Fruit fly (Drosophila melanogaster) whole organism, prepupa: ENCODE measurements around the gene RhoGAP18B.

Experiments used
- Blimp-1 ChIP-seq: fragments of 200-800 bp; sonication (Bioruptor generic); optimal IDR thresholded peaks from 3 replicates; lab custom pipeline; 2017; ENCODE audit warnings: missing biosample characterization, missing genetic modification characterization, mild to moderate bottlenecking, moderate library complexity, missing genetic modification reagents
- CG10631 ChIP-seq: fragments of 200-800 bp; sonication (Bioruptor generic); optimal IDR thresholded peaks from 2 replicates; lab custom pipeline; 2016; ENCODE audit warnings: missing biosample characterization, missing genetic modification characterization
- CG10669 ChIP-seq: fragments of 200-800 bp; sonication (Bioruptor generic); optimal IDR thresholded peaks from 3 replicates; lab custom pipeline; 2018; ENCODE audit warnings: missing biosample characterization, mild to moderate bottlenecking, missing genetic modification characterization, moderate library complexity
- CG15336 ChIP-seq: fragments of 200-800 bp; sonication (Bioruptor generic); IDR thresholded peaks from 2 replicates; pipeline ENCODE4 v1.3.6; 2022; ENCODE audit warnings: missing biosample characterization, missing genetic modification characterization
- CG16779 ChIP-seq: fragments of 200-800 bp; sonication (Bioruptor generic); optimal IDR thresholded peaks from 3 replicates; lab custom pipeline; 2017; ENCODE audit warnings: missing biosample characterization, mild to moderate bottlenecking, missing genetic modification characterization
- CG3032 ChIP-seq: fragments of 200-800 bp; optimal IDR thresholded peaks from 2 replicates; lab custom pipeline; 2019; ENCODE audit warnings: missing biosample characterization, mild to moderate bottlenecking, missing genetic modification characterization, moderate library complexity
- CG31627 ChIP-seq: fragments of 200-800 bp; sonication (Bioruptor generic); optimal IDR thresholded peaks from 3 replicates; lab custom pipeline; 2016; ENCODE audit warnings: missing biosample characterization, missing genetic modification characterization
- CG32006 ChIP-seq: fragments of 200-800 bp; sonication (Bioruptor generic); optimal IDR thresholded peaks from 3 replicates; lab custom pipeline; 2017; ENCODE audit warnings: missing biosample characterization, mild to moderate bottlenecking, missing genetic modification characterization
- CG34406 ChIP-seq: fragments of 200-800 bp; sonication (Bioruptor generic); optimal IDR thresholded peaks from 3 replicates; lab custom pipeline; 2016; ENCODE audit warnings: missing biosample characterization, missing genetic modification characterization
- CG3919 ChIP-seq: fragments of 200-800 bp; sonication (Bioruptor generic); optimal IDR thresholded peaks from 3 replicates; lab custom pipeline; 2016; ENCODE audit warnings: missing biosample characterization, missing genetic modification characterization
- CG4318 ChIP-seq: fragments of 200-800 bp; sonication (Bioruptor generic); optimal IDR thresholded peaks from 3 replicates; lab custom pipeline; 2017; ENCODE audit warnings: missing biosample characterization, mild to moderate bottlenecking, missing genetic modification characterization
- CG6163 ChIP-seq: fragments of 200-800 bp; sonication (Bioruptor generic); IDR thresholded peaks from 3 replicates; pipeline ENCODE4 v1.3.6; 2022; ENCODE audit warnings: missing biosample characterization, missing genetic modification characterization
- CG6276 ChIP-seq: fragments of 200-800 bp; sonication (Bioruptor generic); optimal IDR thresholded peaks from 2 replicates; lab custom pipeline; 2017; ENCODE audit warnings: missing biosample characterization, mild to moderate bottlenecking, missing genetic modification characterization
- CG6792 ChIP-seq: fragments of 200-800 bp; sonication (Bioruptor generic); optimal IDR thresholded peaks from 3 replicates; lab custom pipeline; 2016; ENCODE audit warnings: missing biosample characterization, missing genetic modification characterization
- CG6808 ChIP-seq: fragments of 200-800 bp; sonication (Bioruptor generic); optimal IDR thresholded peaks from 3 replicates; lab custom pipeline; 2017; ENCODE audit warnings: missing biosample characterization, missing genetic modification characterization, mild to moderate bottlenecking, moderate library complexity, missing genetic modification reagents
- CG6854 ChIP-seq: fragments of 200-800 bp; sonication (Bioruptor generic); optimal IDR thresholded peaks from 2 replicates; lab custom pipeline; 2017; ENCODE audit warnings: missing biosample characterization, mild to moderate bottlenecking, missing genetic modification characterization
- CG7368 ChIP-seq: fragments of 200-800 bp; sonication (Bioruptor generic); optimal IDR thresholded peaks from 3 replicates; lab custom pipeline; 2016; ENCODE audit warnings: missing biosample characterization, missing genetic modification characterization
- CG8119 ChIP-seq: fragments of 200-800 bp; sonication (Bioruptor generic); IDR thresholded peaks from 3 replicates; pipeline ENCODE4 v1.3.6; 2022; ENCODE audit warnings: missing biosample characterization, missing genetic modification characterization
- CG8319 ChIP-seq: fragments of 200-800 bp; sonication (Bioruptor generic); optimal IDR thresholded peaks from 3 replicates; lab custom pipeline; 2016; ENCODE audit warnings: missing biosample characterization, missing genetic modification characterization
- CG8632 ChIP-seq: fragments of 200-800 bp; sonication (Bioruptor generic); optimal IDR thresholded peaks from 3 replicates; lab custom pipeline; 2016; ENCODE audit warnings: missing biosample characterization, missing genetic modification characterization
- CG9139 ChIP-seq: fragments of 200-800 bp; sonication (Bioruptor generic); optimal IDR thresholded peaks from 3 replicates; lab custom pipeline; 2017; ENCODE audit warnings: missing biosample characterization, mild to moderate bottlenecking, missing genetic modification characterization
- Eip75B ChIP-seq: fragments of 200-800 bp; sonication (Bioruptor generic); optimal IDR thresholded peaks from 3 replicates; lab custom pipeline; 2016; ENCODE audit warnings: missing biosample characterization, missing genetic modification characterization
- Eip78C ChIP-seq: fragments of 200-800 bp; sonication (Bioruptor generic); peaks from one replicate; lab custom pipeline; 2016; ENCODE audit warnings: missing biosample characterization, missing genetic modification characterization
- Ets21C ChIP-seq: fragments of 200-800 bp; sonication (Bioruptor generic); optimal IDR thresholded peaks from 3 replicates; lab custom pipeline; 2016; ENCODE audit warnings: missing biosample characterization, missing genetic modification characterization
- Ets96B ChIP-seq: fragments of 200-800 bp; optimal IDR thresholded peaks from 2 replicates; lab custom pipeline; 2019; ENCODE audit warnings: missing biosample characterization, mild to moderate bottlenecking, missing genetic modification characterization, moderate library complexity
- Gug ChIP-seq: fragments of 200-800 bp; sonication (Bioruptor generic); IDR thresholded peaks from 2 replicates; pipeline ENCODE4 v1.3.6; 2022; ENCODE audit warnings: missing biosample characterization, missing genetic modification characterization
- Hr38 ChIP-seq: sonication (Bioruptor generic); optimal IDR thresholded peaks from 2 replicates; lab custom pipeline; 2016; ENCODE audit warnings: missing biosample characterization, missing genetic modification characterization
- Hr39 ChIP-seq: fragments of 200-800 bp; sonication (Bioruptor generic); optimal IDR thresholded peaks from 2 replicates; lab custom pipeline; 2016; ENCODE audit warnings: missing biosample characterization, missing genetic modification characterization
- Hr4 ChIP-seq: fragments of 200-800 bp; sonication (Bioruptor generic); optimal IDR thresholded peaks from 3 replicates; lab custom pipeline; 2016; ENCODE audit warnings: missing biosample characterization, missing genetic modification characterization
- Lpt ChIP-seq: fragments of 200-800 bp; sonication (Bioruptor generic); optimal IDR thresholded peaks from 3 replicates; lab custom pipeline; 2016; ENCODE audit warnings: missing biosample characterization, missing genetic modification characterization
- Met ChIP-seq: fragments of 200-800 bp; sonication (Bioruptor generic); optimal IDR thresholded peaks from 3 replicates; lab custom pipeline; 2016; ENCODE audit warnings: missing biosample characterization, missing genetic modification characterization
- OdsH ChIP-seq: fragments of 200-800 bp; sonication (Bioruptor generic); optimal IDR thresholded peaks from 3 replicates; lab custom pipeline; 2016; ENCODE audit warnings: missing biosample characterization, missing genetic modification characterization
- Sox102F ChIP-seq: fragments of 200-800 bp; sonication (Bioruptor generic); optimal IDR thresholded peaks from 2 replicates; lab custom pipeline; 2016; ENCODE audit warnings: missing biosample characterization, mild to moderate bottlenecking, missing genetic modification characterization
- Sox14 ChIP-seq: fragments of 200-800 bp; sonication (Bioruptor generic); optimal IDR thresholded peaks from 3 replicates; lab custom pipeline; 2016; ENCODE audit warnings: missing biosample characterization, missing genetic modification characterization
- Sox15 ChIP-seq: fragments of 200-800 bp; sonication (Bioruptor generic); optimal IDR thresholded peaks from 3 replicates; lab custom pipeline; 2016; ENCODE audit warnings: missing biosample characterization, missing genetic modification characterization
- acj6 ChIP-seq: fragments of 200-800 bp; sonication (Bioruptor generic); optimal IDR thresholded peaks from 3 replicates; lab custom pipeline; 2016; ENCODE audit warnings: missing biosample characterization, missing genetic modification characterization
- dac ChIP-seq: fragments of 200-800 bp; sonication (Bioruptor generic); optimal IDR thresholded peaks from 2 replicates; lab custom pipeline; 2017; ENCODE audit warnings: missing biosample characterization, mild to moderate bottlenecking, missing genetic modification characterization
- dsx ChIP-seq: fragments of 200-800 bp; optimal IDR thresholded peaks from 3 replicates; lab custom pipeline; 2019; ENCODE audit warnings: missing biosample characterization, mild to moderate bottlenecking, missing genetic modification characterization, moderate library complexity; ENCODE audit not compliant: poor library complexity, severe bottlenecking
- eg ChIP-seq: fragments of 200-800 bp; sonication (Bioruptor generic); IDR thresholded peaks from 3 replicates; pipeline ENCODE4 v1.3.6; 2022; ENCODE audit warnings: missing biosample characterization, missing genetic modification characterization
- esn ChIP-seq: fragments of 200-800 bp; sonication (Bioruptor generic); optimal IDR thresholded peaks from 2 replicates; lab custom pipeline; 2016; ENCODE audit warnings: missing biosample characterization, mild to moderate bottlenecking, missing genetic modification characterization, moderate library complexity
- fd59A ChIP-seq: fragments of 200-800 bp; sonication (Bioruptor generic); optimal IDR thresholded peaks from 2 replicates; lab custom pipeline; 2017; ENCODE audit warnings: missing biosample characterization, mild to moderate bottlenecking, missing genetic modification characterization, missing genetic modification reagents
- fd85E ChIP-seq: fragments of 200-800 bp; sonication (Bioruptor generic); optimal IDR thresholded peaks from 3 replicates; lab custom pipeline; 2016; ENCODE audit warnings: missing biosample characterization, missing genetic modification characterization
- fkh ChIP-seq: fragments of 200-800 bp; sonication (Bioruptor generic); optimal IDR thresholded peaks from 3 replicates; lab custom pipeline; 2017; ENCODE audit warnings: missing biosample characterization, mild to moderate bottlenecking, missing genetic modification characterization, moderate library complexity
- lz ChIP-seq: fragments of 200-800 bp; sonication (Bioruptor generic); optimal IDR thresholded peaks from 3 replicates; lab custom pipeline; 2016; ENCODE audit warnings: missing biosample characterization, missing genetic modification characterization
- net ChIP-seq: fragments of 200-800 bp; sonication (Bioruptor generic); optimal IDR thresholded peaks from 3 replicates; lab custom pipeline; 2016; ENCODE audit warnings: missing biosample characterization, missing genetic modification characterization
- pdm3 ChIP-seq: fragments of 200-800 bp; sonication (Bioruptor generic); optimal IDR thresholded peaks from 3 replicates; lab custom pipeline; 2016; ENCODE audit warnings: missing biosample characterization, missing genetic modification characterization
- salr ChIP-seq, 2 experiments: fragments of 200-800 bp; sonication (Bioruptor generic); optimal IDR thresholded peaks; 3 replicates each; lab custom pipeline; 2016 to 2018; ENCODE audit warnings: missing biosample characterization in 2 of 2, missing genetic modification characterization in 2 of 2, mild to moderate bottlenecking in 1 of 2
- spab ChIP-seq: fragments of 200-800 bp; sonication (Bioruptor generic); optimal IDR thresholded peaks from 2 replicates; lab custom pipeline; 2017; ENCODE audit warnings: missing biosample characterization, mild to moderate bottlenecking, missing genetic modification characterization, missing genetic modification reagents
- ss ChIP-seq, 2 experiments: fragments of 200-800 bp; sonication (Bioruptor generic); optimal IDR thresholded peaks; 2 replicates in 1 of 2; 3 replicates in 1 of 2; lab custom pipeline; 2017 to 2018; ENCODE audit warnings: mild to moderate bottlenecking in 2 of 2, missing biosample characterization in 2 of 2, missing genetic modification characterization in 2 of 2, moderate library complexity in 1 of 2
- topi ChIP-seq: fragments of 200-800 bp; sonication (Bioruptor generic); optimal IDR thresholded peaks from 3 replicates; lab custom pipeline; 2016; ENCODE audit warnings: missing biosample characterization, missing genetic modification characterization

RhoGAP18B gene

dm6 chrX:19166152-19166935, 538 bp downstream of the RhoGAP18B start:
- TF ChIP-seq net (GFP tag; lab: Kevin White, UChicago) (peak; percentile 19), Hr4 (GFP tag; lab: Kevin White, UChicago) (peak; percentile 51), Ets96B (tag; lab: Kevin White, UChicago) (peak; percentile 18), fd85E (no peak), salr (GFP tag; optimal IDR thresholded peaks at IDR 0.05; lab: Kevin White, UChicago) (peak in 1 of 2 experiments; percentile 14), dac (GFP tag; lab: Kevin White, UChicago) (no peak), CG3032 (peak; percentile 26), Eip75B (peak; percentile 9), CG4318 (GFP tag; lab: Kevin White, UChicago) (peak; percentile 7), CG16779 (tag; lab: Kevin White, UChicago) (peak; percentile 8), esn (peak; percentile 62), fd59A (GFP tag; lab: Kevin White, UChicago) (peak; percentile 39), CG6854 (GFP tag; lab: Kevin White, UChicago) (no peak), CG7368 (GFP tag; lab: Kevin White, UChicago) (no peak), CG31627 (GFP tag; lab: Kevin White, UChicago) (peak; percentile 62), OdsH (GFP tag; lab: Kevin White, UChicago) (peak; percentile 17), Blimp-1 (GFP tag; lab: Kevin White, UChicago) (no peak), CG6163 (GFP tag; lab: Robert Waterston, UW) (no peak), spab (GFP tag; lab: Kevin White, UChicago) (peak; percentile 15), Sox102F (GFP tag; lab: Kevin White, UChicago) (peak; percentile 49), Hr38 (GFP tag; lab: Kevin White, UChicago) (no peak), Gug (GFP tag; lab: Robert Waterston, UW) (no peak), Eip78C (GFP tag; lab: Kevin White, UChicago) (peak; percentile 89), pdm3 (GFP tag; lab: Kevin White, UChicago) (peak; percentile 45), CG9139 (GFP tag; lab: Kevin White, UChicago) (no peak), Lpt (GFP tag; lab: Kevin White, UChicago) (no peak), CG8119 (GFP tag; lab: Robert Waterston, UW) (no peak), CG15336 (GFP tag; lab: Robert Waterston, UW) (no peak), CG6792 (GFP tag; lab: Kevin White, UChicago) (peak; percentile 42), Sox14 (GFP tag; lab: Kevin White, UChicago) (no peak), lz (GFP tag; lab: Kevin White, UChicago) (peak; percentile 63), Ets21C (GFP tag; lab: Kevin White, UChicago) (peak; percentile 42), CG32006 (GFP tag; lab: Kevin White, UChicago) (peak; percentile 73), acj6 (GFP tag; lab: Kevin White, UChicago) (peak; percentile 44), CG8632 (GFP tag; lab: Kevin White, UChicago) (peak; percentile 48), CG6808 (peak; percentile 41), Sox15 (peak; percentile 44), dsx (GFP tag; lab: Kevin White, UChicago) (peak; percentile 22), fkh (GFP tag; lab: Kevin White, UChicago) (no peak), CG10669 (peak; percentile 31), CG34406 (GFP tag; lab: Kevin White, UChicago) (peak; percentile 35), Hr39 (GFP tag; lab: Kevin White, UChicago) (peak; percentile 63), Met (GFP tag; lab: Kevin White, UChicago) (peak; percentile 59), ss (GFP tag; optimal IDR thresholded peaks at IDR 0.05; lab: Kevin White, UChicago) (no peak), CG6276 (GFP tag; lab: Kevin White, UChicago) (peak; percentile 38), topi (GFP tag; lab: Kevin White, UChicago) (peak; percentile 48), CG10631 (GFP tag; lab: Kevin White, UChicago) (peak; percentile 28), CG3919 (peak; percentile 11), CG8319 (GFP tag; lab: Kevin White, UChicago) (peak; percentile 3), eg (0 out of 3 replicates have a peak, but pooled peaks have one; percentile 30)
